Worm (Caenorhabditis elegans) whole organism, early embryonic: ENCODE measurements around the gene ZK930.6.

Experiments
- B0310.2 ChIP-seq: sonication (generic microtip); optimal IDR thresholded peaks from 2 replicates; lab custom pipeline; 2016; ENCODE audit warnings: mild to moderate bottlenecking, missing genetic modification characterization, missing compliant biosample characterization
- F13C5.2 ChIP-seq: sonication (generic microtip); optimal IDR thresholded peaks from 2 replicates; lab custom pipeline; 2017; ENCODE audit warnings: mild to moderate bottlenecking, missing genetic modification characterization, inconsistent platforms, missing compliant biosample characterization
- aly-1 ChIP-seq: sonication (generic microtip); optimal IDR thresholded peaks from 2 replicates; lab custom pipeline; 2016; ENCODE audit warnings: missing genetic modification characterization, missing compliant biosample characterization
- ama-1 ChIP-seq: fragments of 150-350 bp; optimal IDR thresholded peaks from 2 replicates; lab custom pipeline; 2014
- ceh-13 ChIP-seq: fragments of 200-800 bp; sonication (Bioruptor generic); optimal IDR thresholded peaks from 2 replicates; lab custom pipeline; 2018; ENCODE audit warnings: mild to moderate bottlenecking, missing genetic modification characterization, missing compliant biosample characterization
- ceh-36 ChIP-seq: sonication (generic microtip); optimal IDR thresholded peaks from 2 replicates; lab custom pipeline; 2016; ENCODE audit warnings: missing genetic modification characterization, inconsistent platforms, missing compliant biosample characterization
- ets-7 ChIP-seq: sonication (generic microtip); optimal IDR thresholded peaks from 2 replicates; lab custom pipeline; 2016; ENCODE audit warnings: missing genotype, missing genetic modification characterization, missing compliant biosample characterization
- flt-1 ChIP-seq: fragments of 200-800 bp; sonication (Bioruptor generic); IDR thresholded peaks from 2 replicates; pipeline ENCODE4 v1.3.6; 2022; ENCODE audit warnings: missing genetic modification characterization, missing compliant biosample characterization
- hmbx-1 ChIP-seq: sonication (generic microtip); optimal IDR thresholded peaks from 2 replicates; lab custom pipeline; 2016; ENCODE audit warnings: mild to moderate bottlenecking, missing genetic modification characterization, missing compliant biosample characterization
- hmg-4 ChIP-seq: fragments of 200-800 bp; sonication (Bioruptor generic); optimal IDR thresholded peaks from 2 replicates; lab custom pipeline; 2018; ENCODE audit warnings: mild to moderate bottlenecking, missing genetic modification characterization, missing compliant biosample characterization
- hnd-1 ChIP-seq: sonication (generic microtip); optimal IDR thresholded peaks from 2 replicates; lab custom pipeline; 2016; ENCODE audit warnings: missing genetic modification characterization, missing compliant biosample characterization
- pes-1 ChIP-seq: fragments of 200-800 bp; sonication (Bioruptor generic); IDR thresholded peaks from 2 replicates; pipeline ENCODE4 v1.3.6; 2022; ENCODE audit warnings: missing genetic modification reagents, missing genetic modification characterization, missing compliant biosample characterization
- scrt-1 ChIP-seq: fragments of 200-800 bp; sonication (Bioruptor generic); IDR thresholded peaks from 2 replicates; pipeline ENCODE4 v1.3.6; 2022; ENCODE audit warnings: missing genetic modification characterization, missing compliant biosample characterization
- sea-1 ChIP-seq: fragments of 200-800 bp; sonication (Bioruptor generic); conservative IDR thresholded peaks from 2 replicates; pipeline ENCODE4 v1.3.6; 2022; ENCODE audit warnings: missing genetic modification characterization, missing compliant biosample characterization
- tbx-11 ChIP-seq: fragments of 200-800 bp; sonication (Bioruptor generic); IDR thresholded peaks from 2 replicates; pipeline ENCODE4 v1.3.6; 2022; ENCODE audit warnings: missing genetic modification characterization, missing compliant biosample characterization
- tbx-37 ChIP-seq: fragments of 200-800 bp; sonication (Bioruptor generic); conservative IDR thresholded peaks from 2 replicates; pipeline ENCODE4 v1.3.6; 2022; ENCODE audit warnings: missing genetic modification reagents, missing genetic modification characterization, missing compliant biosample characterization
- tra-4 ChIP-seq: sonication (generic microtip); optimal IDR thresholded peaks from 2 replicates; lab custom pipeline; 2017; ENCODE audit warnings: missing genetic modification characterization, missing compliant biosample characterization

ZK930.6 gene

ce11 chrII:11879784-11880183, 4.0 kb upstream of the ZK930.6 start:
- TF ChIP-seq tbx-11 (GFP tag; lab: Robert Waterston, UW) = no peak
- no peak for TF ChIP-seq aly-1 (tag; lab: Kevin White, UChicago)
- no peak for TF ChIP-seq pes-1 (GFP tag; lab: Robert Waterston, UW)
- no peak for TF ChIP-seq hnd-1 (tag; lab: Kevin White, UChicago)
- peak; percentile 8 for TF ChIP-seq ceh-36 (tag; lab: Kevin White, UChicago)
- no peak for TF ChIP-seq flt-1
- TF ChIP-seq sea-1 = 0 out of 2 replicates have a peak, but pooled peaks have one; percentile 8
- TF ChIP-seq scrt-1 (GFP tag; lab: Robert Waterston, UW) = no peak
- TF ChIP-seq F13C5.2 (tag; lab: Kevin White, UChicago) = no peak
- TF ChIP-seq tra-4 (tag; lab: Kevin White, UChicago) = no peak
- TF ChIP-seq hmbx-1 (tag; lab: Kevin White, UChicago) = no peak

DNA sequence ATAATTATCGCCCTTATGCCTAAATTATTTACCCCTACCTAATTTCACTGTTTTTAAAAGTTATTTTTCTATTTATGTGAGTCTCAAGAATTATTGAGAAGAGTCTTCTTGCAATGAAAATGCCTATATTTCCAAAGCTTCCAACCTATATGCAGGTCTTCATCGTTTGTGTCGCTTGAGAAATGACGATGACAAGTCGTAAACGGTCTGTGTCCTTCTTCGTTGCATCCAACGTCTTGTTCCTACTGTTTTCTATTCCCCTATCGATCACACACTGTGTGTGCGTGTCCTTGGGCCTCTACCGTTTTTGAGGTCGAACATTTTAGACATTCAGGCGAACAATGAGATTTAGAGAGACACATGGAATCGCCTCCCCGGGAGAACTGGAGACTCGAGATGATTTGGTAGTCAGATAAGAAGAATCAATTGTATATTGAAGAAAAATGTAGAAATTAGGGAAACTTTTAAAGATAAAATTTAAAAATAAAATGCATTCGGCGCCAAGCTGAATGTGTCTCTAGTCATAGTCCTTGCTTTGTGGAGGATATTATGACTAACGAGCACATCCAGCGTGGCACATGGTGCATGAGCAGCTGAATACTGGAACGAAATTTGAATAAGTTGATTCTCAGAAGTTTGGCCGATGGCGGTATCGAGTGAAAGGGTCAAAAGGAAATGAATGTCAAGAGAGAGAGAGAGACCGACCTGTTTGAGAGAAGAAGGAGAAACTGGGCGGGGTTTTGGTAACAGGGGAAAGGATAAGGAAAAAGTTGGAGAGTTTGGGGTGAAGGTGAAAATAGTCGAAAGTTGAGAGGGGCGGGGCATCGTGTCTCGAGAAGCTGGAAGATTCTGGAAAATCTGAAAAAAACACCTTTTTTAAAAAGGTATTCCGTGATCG, 3.0 kb upstream of the ZK930.6 start:
- no peak for TF ChIP-seq ceh-13 (GFP tag; lab: Kevin White, UChicago)
- TF ChIP-seq ama-1 (lab: Kevin White, UChicago) = peak; percentile 88
- peak; percentile 29; the same call in 1 of the 2 replicates for TF ChIP-seq pes-1 (GFP tag; lab: Robert Waterston, UW)

ce11 chrII:11887724-11888123, 4.0 kb downstream of the ZK930.6 start:
- no peak for TF ChIP-seq ama-1 (lab: Kevin White, UChicago)
- TF ChIP-seq ceh-36 (tag; lab: Kevin White, UChicago) = peak; percentile 48
- no peak for TF ChIP-seq pes-1 (GFP tag; lab: Robert Waterston, UW)
- TF ChIP-seq tbx-11 (GFP tag; lab: Robert Waterston, UW) = no peak
- no peak for TF ChIP-seq hmbx-1 (tag; lab: Kevin White, UChicago)
- no peak for TF ChIP-seq aly-1 (tag; lab: Kevin White, UChicago)
- TF ChIP-seq hmg-4 (GFP tag; lab: Kevin White, UChicago) = no peak
- TF ChIP-seq ets-7 (tag; lab: Kevin White, UChicago) = no peak

DNA sequence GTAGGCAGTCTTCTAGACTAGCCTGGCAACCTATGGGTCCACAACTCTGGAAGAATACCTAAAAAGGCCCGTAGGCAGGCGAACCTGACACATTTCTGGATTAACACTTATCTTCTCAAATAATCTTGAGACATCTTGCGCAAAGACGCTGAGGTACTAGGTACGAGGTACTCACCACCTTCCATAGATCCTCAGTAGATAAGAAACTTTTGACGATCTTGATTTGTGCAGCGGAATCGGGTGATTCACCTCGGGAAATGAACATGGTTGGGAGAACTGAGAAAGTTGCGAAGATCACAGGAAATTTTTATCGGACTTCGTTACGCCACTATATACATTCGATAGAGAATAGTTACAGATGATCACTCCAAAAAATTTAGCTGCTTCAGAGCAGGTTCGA, 4.4 kb downstream of the ZK930.6 start:
- TF ChIP-seq hnd-1 (tag; lab: Kevin White, UChicago) (no peak), tbx-37 (GFP tag; lab: Robert Waterston, UW) (no peak), scrt-1 (GFP tag; lab: Robert Waterston, UW) (no peak), B0310.2 (tag; lab: Kevin White, UChicago) (no peak), tbx-11 (GFP tag; lab: Robert Waterston, UW) (no peak), tra-4 (tag; lab: Kevin White, UChicago) (no peak), ceh-36 (tag; lab: Kevin White, UChicago) (no peak), ceh-13 (GFP tag; lab: Kevin White, UChicago) (no peak), F13C5.2 (tag; lab: Kevin White, UChicago) (no peak), ama-1 (lab: Kevin White, UChicago) (no peak), pes-1 (GFP tag; lab: Robert Waterston, UW) (no peak), sea-1 (no peak), flt-1 (no peak), ets-7 (tag; lab: Kevin White, UChicago) (no peak), hmbx-1 (tag; lab: Kevin White, UChicago) (no peak), aly-1 (tag; lab: Kevin White, UChicago) (no peak), hmg-4 (GFP tag; lab: Kevin White, UChicago) (no peak)

DNA sequence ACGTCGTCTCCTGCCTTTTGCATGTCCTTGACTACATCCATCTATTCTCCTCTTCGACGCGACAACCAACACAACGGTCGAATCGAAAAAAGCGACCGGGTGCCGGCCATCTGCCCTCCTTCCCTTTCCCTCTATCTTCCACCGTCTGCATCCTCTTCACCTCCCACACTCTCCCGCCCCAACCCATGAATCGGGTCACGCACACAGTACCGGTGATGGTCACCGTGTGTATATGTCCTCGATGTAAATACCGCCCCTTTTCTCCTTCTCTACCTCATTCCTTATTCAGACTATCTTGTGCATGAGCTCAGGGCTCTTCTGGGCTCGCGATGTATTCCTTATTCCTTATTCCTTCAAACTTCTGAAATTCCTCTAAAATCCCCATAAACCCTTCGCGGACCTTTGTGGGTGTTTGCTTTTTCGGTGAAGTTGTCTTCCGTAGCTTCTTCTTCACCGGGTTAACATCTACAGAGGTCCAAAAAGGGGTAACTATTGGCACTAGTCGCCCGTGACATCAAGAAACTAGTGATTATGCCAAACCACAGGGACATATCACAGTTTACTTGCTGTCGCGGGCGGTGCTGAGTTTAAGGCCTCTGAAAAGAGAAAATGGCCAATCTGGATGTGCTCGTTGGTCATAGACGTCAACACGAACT, 5.8 kb downstream of the ZK930.6 start:
- TF ChIP-seq ama-1 (lab: Kevin White, UChicago) = peak; percentile 93
- no peak for TF ChIP-seq ceh-36 (tag; lab: Kevin White, UChicago)
- TF ChIP-seq tra-4 (tag; lab: Kevin White, UChicago) = no peak
- TF ChIP-seq ceh-13 (GFP tag; lab: Kevin White, UChicago) = no peak
- no peak for TF ChIP-seq scrt-1 (GFP tag; lab: Robert Waterston, UW)
- no peak for TF ChIP-seq tbx-37 (GFP tag; lab: Robert Waterston, UW)
- TF ChIP-seq hmbx-1 (tag; lab: Kevin White, UChicago) = no peak
- TF ChIP-seq ets-7 (tag; lab: Kevin White, UChicago) = no peak
- no peak for TF ChIP-seq flt-1
- peak; percentile 47 for TF ChIP-seq aly-1 (tag; lab: Kevin White, UChicago)
- TF ChIP-seq F13C5.2 (tag; lab: Kevin White, UChicago) = no peak
- no peak for TF ChIP-seq tbx-11 (GFP tag; lab: Robert Waterston, UW)
- peak; percentile 56 for TF ChIP-seq hmg-4 (GFP tag; lab: Kevin White, UChicago)
- TF ChIP-seq B0310.2 (tag; lab: Kevin White, UChicago) = peak; percentile 43
- no peak for TF ChIP-seq hnd-1 (tag; lab: Kevin White, UChicago)
- TF ChIP-seq sea-1 = 0 out of 2 replicates have a peak, but pooled peaks have one; percentile 32
- no peak for TF ChIP-seq pes-1 (GFP tag; lab: Robert Waterston, UW)

ce11 chrII:11890596-11890995, 6.8 kb downstream of the ZK930.6 start:
- TF ChIP-seq scrt-1 (GFP tag; lab: Robert Waterston, UW) (no peak), pes-1 (GFP tag; lab: Robert Waterston, UW) (peak; percentile 45; the same call in 1 of the 2 replicates), hmg-4 (GFP tag; lab: Kevin White, UChicago) (peak; percentile 78), tbx-11 (GFP tag; lab: Robert Waterston, UW) (no peak), hnd-1 (tag; lab: Kevin White, UChicago) (no peak), flt-1 (no peak), ceh-13 (GFP tag; lab: Kevin White, UChicago) (no peak), hmbx-1 (tag; lab: Kevin White, UChicago) (no peak), tbx-37 (GFP tag; lab: Robert Waterston, UW) (0 out of 2 replicates have a peak, but pooled peaks have one; percentile 14), F13C5.2 (tag; lab: Kevin White, UChicago) (no peak), aly-1 (tag; lab: Kevin White, UChicago) (no peak), ceh-36 (tag; lab: Kevin White, UChicago) (no peak), ama-1 (lab: Kevin White, UChicago) (no peak), sea-1 (0 out of 2 replicates have a peak, but pooled peaks have one; percentile 25), B0310.2 (tag; lab: Kevin White, UChicago) (no peak)
